Worm (Caenorhabditis elegans) whole organism, young adult: ENCODE measurements around the gene gcy-31.

Source experiments
- B0035.1 ChIP-seq: sonication (generic microtip); optimal IDR thresholded peaks from 2 replicates; lab custom pipeline; 2016; ENCODE audit warnings: missing genetic modification characterization, mild to moderate bottlenecking, missing compliant biosample characterization, missing genotype, missing genetic modification reagents
- K11D2.4 ChIP-seq: fragments of 200-800 bp; sonication (Bioruptor generic); IDR thresholded peaks from 2 replicates; pipeline ENCODE4 v1.3.6; 2022; ENCODE audit warnings: missing genetic modification reagents, missing genetic modification characterization, missing compliant biosample characterization
- K12H6.12 ChIP-seq: fragments of 200-800 bp; sonication (Bioruptor generic); optimal IDR thresholded peaks from 2 replicates; lab custom pipeline; 2018; ENCODE audit warnings: mild to moderate bottlenecking, missing genetic modification characterization, missing compliant biosample characterization
- T07F8.4 ChIP-seq: sonication (generic microtip); optimal IDR thresholded peaks from 2 replicates; lab custom pipeline; 2016; ENCODE audit warnings: mild to moderate bottlenecking, missing genetic modification characterization, moderate library complexity, missing compliant biosample characterization
- Y53F4B.3 ChIP-seq: fragments of 200-800 bp; sonication (Bioruptor generic); IDR thresholded peaks from 2 replicates; pipeline ENCODE4 v1.3.6; 2022; ENCODE audit warnings: missing genetic modification reagents, missing genetic modification characterization, missing compliant biosample characterization
- Y53G8AR.9 ChIP-seq: fragments of 200-800 bp; sonication (Bioruptor generic); conservative IDR thresholded peaks from 2 replicates; pipeline ENCODE4 v1.3.6; 2022; ENCODE audit warnings: missing genetic modification reagents, missing genetic modification characterization, missing compliant biosample characterization
- Y56A3A.18 ChIP-seq: fragments of 200-800 bp; sonication (Bioruptor generic); IDR thresholded peaks from 2 replicates; pipeline ENCODE4 v1.3.6; 2022; ENCODE audit warnings: missing genetic modification reagents, missing genetic modification characterization, missing compliant biosample characterization
- Y95B8A.8 ChIP-seq: fragments of 200-800 bp; sonication (Bioruptor generic); IDR thresholded peaks from 2 replicates; pipeline ENCODE4 v1.3.6; 2022; ENCODE audit warnings: missing genetic modification reagents, missing genetic modification characterization, missing compliant biosample characterization
- ama-1 ChIP-seq, 3 experiments: fragments of 150-350 bp in 1 of 3; sonication (generic microtip) in 2 of 3; optimal IDR thresholded peaks; 2 replicates each; lab custom pipeline; 2014 to 2018; ENCODE audit warnings: missing biosample characterization in 2 of 3, missing genetic modification characterization in 2 of 3, missing genetic modification reagents in 2 of 3
- aptf-3 ChIP-seq: fragments of 200-800 bp; sonication (Bioruptor generic); IDR thresholded peaks from 2 replicates; pipeline ENCODE4 v1.3.6; 2022; ENCODE audit warnings: missing genetic modification characterization, missing compliant biosample characterization
- athp-1 ChIP-seq: sonication (generic microtip); optimal IDR thresholded peaks from 2 replicates; lab custom pipeline; 2017; ENCODE audit warnings: mild to moderate bottlenecking, missing genetic modification characterization, missing compliant biosample characterization
- attf-3 ChIP-seq: fragments of 200-800 bp; sonication (Bioruptor generic); conservative IDR thresholded peaks from 2 replicates; pipeline ENCODE4 v1.3.6; 2022; ENCODE audit warnings: missing genetic modification reagents, missing genetic modification characterization, missing compliant biosample characterization
- cebp-1 ChIP-seq, 2 experiments: fragments of 200-800 bp in 1 of 2; sonication (Bioruptor generic) in 1 of 2; sonication (generic microtip) in 1 of 2; IDR thresholded peaks in 1 of 2; optimal IDR thresholded peaks in 1 of 2; 2 replicates each; pipeline versions ENCODE4 v1.3.6 to Lab custom; 2017 to 2022; ENCODE audit warnings: missing compliant biosample characterization in 2 of 2, missing genetic modification characterization in 2 of 2, mild to moderate bottlenecking in 1 of 2, missing genetic modification reagents in 1 of 2, moderate library complexity in 1 of 2
- ceh-79 ChIP-seq: sonication (generic microtip); optimal IDR thresholded peaks from 2 replicates; lab custom pipeline; 2017; ENCODE audit warnings: mild to moderate bottlenecking, missing genetic modification characterization, missing compliant biosample characterization
- dox-1 ChIP-seq: fragments of 200-800 bp; sonication (Bioruptor generic); IDR thresholded peaks from 2 replicates; pipeline ENCODE4 v1.3.6; 2022; ENCODE audit warnings: missing genetic modification reagents, missing genetic modification characterization, missing compliant biosample characterization
- dpff-1 ChIP-seq: sonication (generic microtip); optimal IDR thresholded peaks from 2 replicates; lab custom pipeline; 2017; ENCODE audit warnings: mild to moderate bottlenecking, missing genetic modification characterization, missing compliant biosample characterization
- efl-1 ChIP-seq: fragments of 150-350 bp; optimal IDR thresholded peaks from 2 replicates; lab custom pipeline; 2014; ENCODE audit warnings: missing biosample characterization, missing genetic modification reagents, missing genetic modification characterization
- him-1 ChIP-seq: sonication (generic microtip); optimal IDR thresholded peaks from 2 replicates; lab custom pipeline; 2016; ENCODE audit warnings: missing genotype, missing genetic modification reagents, missing genetic modification characterization, missing compliant biosample characterization
- hlh-26 ChIP-seq: fragments of 200-800 bp; sonication (Bioruptor generic); conservative IDR thresholded peaks from 2 replicates; pipeline ENCODE4 v1.3.6; 2022; ENCODE audit warnings: missing genetic modification reagents, missing genetic modification characterization, missing compliant biosample characterization
- hrde-1 ChIP-seq: sonication (generic microtip); optimal IDR thresholded peaks from 2 replicates; lab custom pipeline; 2016; ENCODE audit warnings: missing genetic modification characterization, mild to moderate bottlenecking, missing compliant biosample characterization, moderate library complexity, missing genotype, missing genetic modification reagents, borderline replicate concordance
- lin-35 ChIP-seq, 3 experiments: fragments of 150-350 bp in 2 of 3; sonication (generic microtip) in 1 of 3; optimal IDR thresholded peaks; 2 replicates each; lab custom pipeline; 2014 to 2018; ENCODE audit warnings: missing biosample characterization in 3 of 3, missing genetic modification characterization in 3 of 3, missing genetic modification reagents in 3 of 3
- lin-40 ChIP-seq: sonication (generic microtip); optimal IDR thresholded peaks from 2 replicates; lab custom pipeline; 2016; ENCODE audit warnings: missing genetic modification characterization, mild to moderate bottlenecking, missing compliant biosample characterization, missing genotype, missing genetic modification reagents
- lin-54 ChIP-seq: fragments of 200-800 bp; sonication (Bioruptor generic); optimal IDR thresholded peaks from 2 replicates; lab custom pipeline; 2018; ENCODE audit warnings: mild to moderate bottlenecking, missing genetic modification characterization, missing compliant biosample characterization
- lsy-27 ChIP-seq: sonication (generic microtip); optimal IDR thresholded peaks from 2 replicates; lab custom pipeline; 2017; ENCODE audit warnings: missing genetic modification characterization, mild to moderate bottlenecking, missing compliant biosample characterization, antibody characterized with exemption, missing genotype, borderline replicate concordance; ENCODE audit not compliant: insufficient read depth
- nfyb-1 ChIP-seq: fragments of 200-800 bp; sonication (Bioruptor generic); IDR thresholded peaks from 2 replicates; pipeline ENCODE4 v1.3.6; 2022; ENCODE audit warnings: missing genetic modification reagents, missing genetic modification characterization, missing compliant biosample characterization
- nhr-179 ChIP-seq: sonication (generic microtip); optimal IDR thresholded peaks from 2 replicates; lab custom pipeline; 2016; ENCODE audit warnings: mild to moderate bottlenecking, missing genetic modification characterization, missing compliant biosample characterization
- nhr-27 ChIP-seq: fragments of 200-800 bp; sonication (Bioruptor generic); optimal IDR thresholded peaks from 2 replicates; lab custom pipeline; 2018; ENCODE audit warnings: mild to moderate bottlenecking, missing genetic modification characterization, moderate library complexity, missing compliant biosample characterization
- nhr-80 ChIP-seq: sonication (generic microtip); optimal IDR thresholded peaks from 2 replicates; lab custom pipeline; 2016; ENCODE audit warnings: missing genetic modification characterization, missing compliant biosample characterization
- pbrm-1 ChIP-seq: fragments of 200-800 bp; sonication (Bioruptor generic); IDR thresholded peaks from 2 replicates; pipeline ENCODE4 v1.3.6; 2022; ENCODE audit warnings: missing genetic modification reagents, missing genetic modification characterization, missing compliant biosample characterization
- pha-4 ChIP-seq: fragments of 150-350 bp; sonication (generic microtip); optimal IDR thresholded peaks from 2 replicates; lab custom pipeline; 2014; ENCODE audit warnings: missing biosample characterization, missing genetic modification reagents, missing genetic modification characterization
- sdz-38 ChIP-seq: sonication (generic microtip); optimal IDR thresholded peaks from 2 replicates; lab custom pipeline; 2016; ENCODE audit warnings: missing genotype, missing genetic modification characterization, missing compliant biosample characterization
- snpc-4 ChIP-seq, 5 experiments: fragments of 150-350 bp in 1 of 5; sonication (generic microtip) in 4 of 5; optimal IDR thresholded peaks; 2 replicates each; lab custom pipeline; 2014 to 2018; ENCODE audit warnings: missing genetic modification characterization in 5 of 5, missing biosample characterization in 3 of 5, antibody characterized with exemption in 2 of 5, mild to moderate bottlenecking in 2 of 5, missing compliant biosample characterization in 2 of 5, missing genotype in 2 of 5, moderate library complexity in 2 of 5, missing genetic modification reagents in 1 of 5
- tlf-1 ChIP-seq: fragments of 200-800 bp; sonication (Bioruptor generic); optimal IDR thresholded peaks from 2 replicates; lab custom pipeline; 2018; ENCODE audit warnings: mild to moderate bottlenecking, missing genetic modification characterization, missing compliant biosample characterization
- zfh-2 ChIP-seq: fragments of 200-800 bp; sonication (Bioruptor generic); conservative IDR thresholded peaks from 2 replicates; pipeline ENCODE4 v1.3.6; 2022; ENCODE audit warnings: missing genetic modification reagents, missing genetic modification characterization, missing compliant biosample characterization
- ztf-25 ChIP-seq: fragments of 200-800 bp; sonication (Bioruptor generic); IDR thresholded peaks from 2 replicates; pipeline ENCODE4 v1.3.6; 2022; ENCODE audit warnings: missing genetic modification reagents, missing genetic modification characterization, missing compliant biosample characterization
- ztf-28 ChIP-seq: fragments of 200-800 bp; sonication (Bioruptor generic); IDR thresholded peaks from 2 replicates; pipeline ENCODE4 v1.3.6; 2022; ENCODE audit warnings: missing genetic modification reagents, missing genetic modification characterization, missing compliant biosample characterization

gcy-31 gene

DNA sequence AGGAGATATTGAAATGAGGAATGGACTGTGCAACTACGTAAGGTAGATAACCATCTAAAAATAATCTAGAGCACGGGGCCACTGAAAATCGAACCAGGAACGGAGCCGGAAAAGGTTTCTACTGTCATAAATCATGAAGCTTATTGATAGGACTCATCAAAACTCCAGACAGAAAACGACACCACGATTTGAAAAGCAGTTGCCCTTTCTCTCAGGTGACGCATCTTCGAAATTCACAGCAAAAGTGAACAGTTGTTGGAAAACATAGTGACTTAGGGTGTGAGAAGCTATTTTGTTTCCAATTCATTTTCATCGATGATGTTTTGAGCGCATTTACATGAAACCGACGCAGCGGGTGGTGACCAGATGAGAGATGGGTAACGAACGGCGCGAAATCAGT, 25.0 kb upstream of the gcy-31 start:
- TF ChIP-seq hrde-1 (tag; lab: Kevin White, UChicago) = no peak
- TF ChIP-seq zfh-2 = no peak
- TF ChIP-seq lsy-27 (tag; lab: Kevin White, UChicago) = no peak
- TF ChIP-seq Y56A3A.18 (GFP tag; lab: Robert Waterston, UW) = no peak
- no peak for TF ChIP-seq hlh-26 (GFP tag; lab: Robert Waterston, UW)
- no peak for TF ChIP-seq efl-1 (GFP tag; lab: Kevin White, UChicago)
- TF ChIP-seq dox-1 (GFP tag; lab: Robert Waterston, UW) = no peak
- no peak for TF ChIP-seq him-1 (tag; lab: Kevin White, UChicago)
- no peak for TF ChIP-seq sdz-38 (tag; lab: Kevin White, UChicago)

DNA sequence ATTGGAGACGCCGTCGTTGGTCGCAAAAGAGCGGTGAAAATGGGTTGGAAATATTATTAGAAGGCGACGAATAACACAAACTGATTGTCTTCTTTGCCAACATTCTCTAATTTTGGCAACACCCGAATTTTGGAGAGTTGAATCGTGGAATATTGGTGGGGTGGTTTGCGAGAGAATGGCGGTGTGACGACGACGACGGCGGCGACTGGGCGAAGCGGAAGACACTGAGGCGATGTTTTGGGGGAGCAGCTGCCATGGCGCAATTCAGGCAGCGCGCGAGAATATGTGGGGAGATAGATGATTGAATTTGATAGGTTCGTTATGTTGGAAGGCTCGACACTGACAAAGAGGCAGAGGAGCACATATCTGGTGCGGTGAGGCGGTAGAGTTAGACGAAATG, 23.7 kb upstream of the gcy-31 start:
- peak; percentile 78 for TF ChIP-seq zfh-2
- TF ChIP-seq dox-1 (GFP tag; lab: Robert Waterston, UW) = no peak

ce11 chrX:2447214-2447613, 19.9 kb upstream of the gcy-31 start:
- TF ChIP-seq lin-35 (GFP tag; optimal IDR thresholded peaks at IDR 0.05; lab: Kevin White, UChicago) (no peak), attf-3 (GFP tag; lab: Robert Waterston, UW) (no peak), nhr-179 (no peak), zfh-2 (peak; percentile 71)
- TF ChIP-seq, all 124 proteins: peak for 1

ce11 chrX:2446185-2446584, 18.9 kb upstream of the gcy-31 start:
- TF ChIP-seq K11D2.4 (GFP tag; lab: Robert Waterston, UW) (no peak), tlf-1 (GFP tag; lab: Kevin White, UChicago) (no peak), attf-3 (GFP tag; lab: Robert Waterston, UW) (no peak), Y53F4B.3 (GFP tag; lab: Robert Waterston, UW) (no peak), athp-1 (no peak), nhr-179 (no peak), aptf-3 (GFP tag; lab: Robert Waterston, UW) (no peak), Y53G8AR.9 (GFP tag; lab: Robert Waterston, UW) (no peak), zfh-2 (no peak)

ce11 chrX:2443304-2443703, 16.0 kb upstream of the gcy-31 start, which contains the start of gene T07D1.3:
Gene T07D1.3 (minus strand): TSS chrX:2443404.
- TF ChIP-seq ceh-79 (tag; lab: Kevin White, UChicago) = no peak
- no peak for TF ChIP-seq Y95B8A.8 (GFP tag; lab: Robert Waterston, UW)

- TF ChIP-seq nhr-27 (no peak), nhr-179 (no peak), lin-54 (GFP tag; lab: Kevin White, UChicago) (no peak), pbrm-1 (GFP tag; lab: Robert Waterston, UW) (no peak)
Observed at ce11 chrX:2441163-2441562, 13.9 kb upstream of the gcy-31 start.

DNA sequence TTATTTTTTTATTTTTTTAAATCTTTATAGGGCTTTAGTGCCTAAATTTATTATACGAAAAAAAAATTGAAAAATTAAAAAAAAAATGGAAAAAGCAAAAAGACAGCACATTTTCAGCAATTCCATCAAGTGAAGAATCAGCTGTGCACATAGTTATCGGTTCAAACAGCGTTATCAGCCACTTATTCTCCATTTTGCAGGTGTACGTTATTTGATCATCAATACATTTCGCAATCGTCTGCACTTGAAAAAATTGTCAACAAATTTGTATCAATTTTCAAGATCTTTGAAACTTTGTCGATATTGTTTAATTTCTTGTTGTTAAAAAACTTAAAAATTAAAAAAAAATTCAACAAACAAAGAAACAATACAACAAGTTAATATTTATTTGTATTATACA, 12.4 kb upstream of the gcy-31 start:
- TF ChIP-seq ztf-25 (GFP tag; lab: Robert Waterston, UW) (no peak), dpff-1 (no peak), nhr-179 (no peak), ztf-28 (no peak), sdz-38 (tag; lab: Kevin White, UChicago) (no peak), cebp-1 (GFP tag; IDR thresholded peaks at IDR 0.05; lab: Robert Waterston, UW) (peak; percentile 92), cebp-1 (tag; optimal IDR thresholded peaks at IDR 0.05; lab: Kevin White, UChicago) (peak; percentile 95), ama-1 (optimal IDR thresholded peaks at IDR 0.05; lab: Kevin White, UChicago) (no peak), ama-1 (GFP tag; optimal IDR thresholded peaks at IDR 0.05; lab: Kevin White, UChicago) (no peak), nfyb-1 (GFP tag; lab: Robert Waterston, UW) (no peak), efl-1 (GFP tag; lab: Kevin White, UChicago) (no peak), T07F8.4 (tag; lab: Kevin White, UChicago) (no peak), lsy-27 (tag; lab: Kevin White, UChicago) (no peak), K12H6.12 (tag; lab: Kevin White, UChicago) (no peak), B0035.1 (tag; lab: Kevin White, UChicago) (no peak), pha-4 (tag; lab: Kevin White, UChicago) (peak; percentile 44), nhr-80 (tag; lab: Kevin White, UChicago) (peak; percentile 67), snpc-4 (GFP tag; optimal IDR thresholded peaks at IDR 0.05; lab: Kevin White, UChicago) (no peak), snpc-4 (tag; optimal IDR thresholded peaks at IDR 0.05; lab: Kevin White, UChicago) (no peak), lin-40 (tag; lab: Kevin White, UChicago) (no peak)
